Worm (Caenorhabditis elegans): ENCODE data around the gene vps-60.

vps-60 gene

DNA sequence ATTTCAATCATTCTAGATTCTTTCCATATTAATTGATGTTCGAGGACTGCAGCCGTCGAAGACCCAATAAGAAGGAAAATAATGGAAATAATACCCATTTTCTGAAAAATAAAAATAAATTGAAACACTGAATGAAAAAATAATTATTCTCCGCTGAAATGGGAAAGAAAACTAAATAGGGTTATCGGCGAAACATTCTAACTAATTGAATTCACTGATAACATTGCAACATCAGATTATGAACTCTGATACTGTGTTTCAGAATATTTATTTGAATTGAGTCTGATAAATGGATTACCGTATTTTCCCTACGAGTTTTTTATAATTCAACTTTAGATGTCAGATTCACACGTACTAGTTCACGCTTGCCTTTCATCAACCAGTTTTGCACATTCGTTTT, 37.2 kb upstream of the vps-60 start, which contains the start of gene asp-13:
asp-13 (minus strand) TSS at position 101 of the 400 bp plus-strand sequence.
- TF ChIP-seq hlh-30 (tag; optimal IDR thresholded peaks at IDR 0.05; ENCODE audit: insufficient read depth), result no peak
- TF ChIP-seq pat-9 (tag; optimal IDR thresholded peaks at IDR 0.05), result no peak
- TF ChIP-seq sox-4 (tag; optimal IDR thresholded peaks at IDR 0.05), result no peak
- TF ChIP-seq elt-4 (tag; optimal IDR thresholded peaks at IDR 0.05), result no peak
- no peak for TF ChIP-seq ceh-14 (tag; optimal IDR thresholded peaks at IDR 0.05)
- no peak for TF ChIP-seq hlh-6 (tag; optimal IDR thresholded peaks at IDR 0.05)
- no peak for TF ChIP-seq C38D4.7 (GFP tag; optimal IDR thresholded peaks at IDR 0.05)
- TF ChIP-seq fkh-6 (tag; optimal IDR thresholded peaks at IDR 0.05), result no peak
- TF ChIP-seq ceh-18 (tag; optimal IDR thresholded peaks at IDR 0.05), result no peak
- TF ChIP-seq che-1 (tag; optimal IDR thresholded peaks at IDR 0.05), result no peak
- TF ChIP-seq elt-2 (tag; optimal IDR thresholded peaks at IDR 0.05), result no peak
- no peak for TF ChIP-seq K02D7.2 (tag; optimal IDR thresholded peaks at IDR 0.05)
- no peak for TF ChIP-seq ceh-31 (tag; optimal IDR thresholded peaks at IDR 0.05)
- no peak for TF ChIP-seq eyg-1 (tag; optimal IDR thresholded peaks at IDR 0.05)
- TF ChIP-seq ztf-16 (tag; optimal IDR thresholded peaks at IDR 0.05), result no peak
- no peak for TF ChIP-seq dve-1 (tag; optimal IDR thresholded peaks at IDR 0.05)
- TF ChIP-seq F13H6.1 (tag; optimal IDR thresholded peaks at IDR 0.05), result no peak
- no peak for TF ChIP-seq ttx-3 (tag; optimal IDR thresholded peaks at IDR 0.05)
- TF ChIP-seq unc-3 (GFP tag; conservative IDR thresholded peaks at IDR 0.05), result no peak
- no peak for TF ChIP-seq unc-3 (tag; optimal IDR thresholded peaks at IDR 0.05)

DNA sequence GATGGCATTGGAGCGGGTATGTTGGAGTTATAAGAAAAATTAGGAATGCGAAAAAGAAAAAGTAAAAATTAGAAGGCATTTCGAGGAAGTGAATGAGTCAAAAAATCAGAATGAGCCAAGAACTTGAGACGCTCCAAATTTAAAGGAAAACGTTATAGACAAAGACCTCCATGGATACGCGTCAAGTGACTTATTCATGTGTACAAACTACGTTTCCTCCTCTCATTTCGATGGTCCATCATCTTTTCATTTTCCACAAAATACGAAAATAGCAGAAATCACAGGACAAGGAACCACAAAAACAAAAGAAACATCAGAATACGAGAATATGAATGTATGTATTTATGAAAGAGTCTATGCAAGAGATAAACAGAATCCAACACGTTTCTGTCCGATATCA, 35.3 kb upstream of the vps-60 start, which contains the start of gene F28A12.3:
F28A12.3 (minus strand) TSS at position 101 of the 400 bp plus-strand sequence.
- TF ChIP-seq odd-2 (tag; optimal IDR thresholded peaks at IDR 0.05) (no peak), ceh-24 (tag; optimal IDR thresholded peaks at IDR 0.05) (no peak), C38D4.7 (GFP tag; optimal IDR thresholded peaks at IDR 0.05) (no peak), npax-4 (tag; optimal IDR thresholded peaks at IDR 0.05) (no peak), ceh-19 (GFP tag; optimal IDR thresholded peaks at IDR 0.05) (no peak), pros-1 (tag; optimal IDR thresholded peaks at IDR 0.05) (no peak), T23F11.4 (GFP tag; optimal IDR thresholded peaks at IDR 0.05) (no peak)

DNA sequence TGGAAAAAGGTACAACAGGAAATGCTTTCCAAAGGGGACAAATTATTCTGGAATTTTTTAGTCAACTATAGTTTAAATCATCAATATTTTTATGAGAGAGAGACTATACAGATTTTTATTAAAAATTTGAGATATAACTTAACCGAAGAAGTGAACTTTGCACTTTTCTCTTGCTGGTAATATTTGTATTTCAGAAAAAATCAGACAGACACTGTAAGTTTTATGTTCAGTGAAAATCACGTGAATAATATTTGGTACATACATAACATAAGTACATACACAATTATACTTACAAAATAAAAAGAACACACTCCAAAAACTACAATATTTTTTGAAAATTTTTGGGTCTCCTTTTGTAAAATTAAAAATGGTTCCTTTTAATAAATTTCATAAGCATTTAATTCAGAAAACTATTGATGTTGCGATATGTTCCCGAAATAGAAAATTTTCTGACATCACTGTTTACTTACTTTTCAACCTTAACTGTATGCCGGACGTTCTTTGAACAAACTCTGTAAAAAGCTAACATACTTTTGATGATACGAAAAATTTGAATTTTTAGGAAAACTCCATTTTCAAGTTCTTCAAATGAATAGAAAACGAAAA, 31.8 kb upstream of the vps-60 start, which contains the start of the genes F28A12.10 and acd-4:
F28A12.10 (minus strand) TSS at position 101 of the 606 bp plus-strand sequence.
acd-4 (plus strand) TSS at position 556 of the 606 bp plus-strand sequence.
- TF ChIP-seq ceh-22 (tag; optimal IDR thresholded peaks at IDR 0.05) (no peak), fkh-10 (GFP tag; optimal IDR thresholded peaks at IDR 0.05) (no peak), hlh-30 (tag; optimal IDR thresholded peaks at IDR 0.05; ENCODE audit: insufficient read depth) (no peak), hlh-6 (tag; optimal IDR thresholded peaks at IDR 0.05) (no peak), pat-9 (tag; optimal IDR thresholded peaks at IDR 0.05) (no peak), dmd-4 (tag; optimal IDR thresholded peaks at IDR 0.05; ENCODE audit: borderline replicate concordance) (no peak), unc-42 (tag; optimal IDR thresholded peaks at IDR 0.05) (no peak), ceh-18 (tag; optimal IDR thresholded peaks at IDR 0.05) (no peak), sdc-2 (tag; optimal IDR thresholded peaks at IDR 0.05) (no peak), ceh-24 (tag; optimal IDR thresholded peaks at IDR 0.05) (no peak), ceh-9 (tag; optimal IDR thresholded peaks at IDR 0.05) (no peak), ceh-31 (tag; optimal IDR thresholded peaks at IDR 0.05) (no peak)

DNA sequence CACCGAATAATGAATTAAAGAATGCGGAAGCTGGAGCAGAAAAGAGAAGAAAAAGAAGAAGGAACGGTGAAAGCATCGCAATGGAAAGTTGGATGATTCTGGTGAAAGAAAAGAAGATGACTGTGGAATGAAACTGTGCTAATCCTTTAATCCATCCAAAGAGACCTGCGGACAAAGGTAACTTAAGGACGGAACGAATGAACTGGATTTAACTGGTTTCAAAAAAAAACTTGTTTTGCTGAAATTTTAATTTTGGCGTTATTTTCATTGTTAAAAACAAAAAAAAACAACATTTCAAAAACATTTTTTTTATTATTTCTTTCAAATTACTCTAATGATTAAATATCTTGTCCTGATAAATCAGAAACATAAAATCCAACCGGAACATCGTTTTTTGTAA, 31.0 kb upstream of the vps-60 start, which contains the start of gene grl-12:
grl-12 (minus strand) TSS at position 101 of the 400 bp plus-strand sequence.
- no peak for TF ChIP-seq ets-4 (tag; optimal IDR thresholded peaks at IDR 0.05)
- TF ChIP-seq nfya-1 (tag; optimal IDR thresholded peaks at IDR 0.05), result no peak
- no peak for TF ChIP-seq unc-3 (GFP tag; conservative IDR thresholded peaks at IDR 0.05)
- no peak for TF ChIP-seq unc-3 (tag; optimal IDR thresholded peaks at IDR 0.05)
- TF ChIP-seq hlh-30 (tag; optimal IDR thresholded peaks at IDR 0.05; ENCODE audit: insufficient read depth), result no peak
- TF ChIP-seq ref-2 (tag; optimal IDR thresholded peaks at IDR 0.05), result no peak
- no peak for TF ChIP-seq gmeb-2 (tag; optimal IDR thresholded peaks at IDR 0.05)
- no peak for TF ChIP-seq pqm-1 (tag; optimal IDR thresholded peaks at IDR 0.05)
- TF ChIP-seq C08G9.2 (tag; optimal IDR thresholded peaks at IDR 0.05), result no peak
- no peak for TF ChIP-seq odd-2 (tag; optimal IDR thresholded peaks at IDR 0.05)
- no peak for TF ChIP-seq ceh-48 (tag; optimal IDR thresholded peaks at IDR 0.05)
